Worm (Caenorhabditis elegans) whole organism, L3 larva: Measurements from ENCODE around the gene try-13.

ENCODE experiments used
- lin-39 ChIP-seq: fragments of 150-350 bp; optimal IDR thresholded peaks from 2 replicates; lab custom pipeline; 2018; ENCODE audit warnings: missing biosample characterization, missing genetic modification reagents, missing genetic modification characterization
- nhr-11 ChIP-seq: fragments of 150-350 bp; optimal IDR thresholded peaks from 2 replicates; lab custom pipeline; 2014; ENCODE audit warnings: missing biosample characterization, missing genetic modification characterization
- pha-4 ChIP-seq: fragments of 150-350 bp; optimal IDR thresholded peaks from 2 replicates; lab custom pipeline; 2014; ENCODE audit warnings: missing biosample characterization, missing genetic modification reagents, missing genetic modification characterization
- pqm-1 ChIP-seq: fragments of 150-350 bp; optimal IDR thresholded peaks from 2 replicates; lab custom pipeline; 2017; ENCODE audit warnings: missing biosample characterization, missing genetic modification characterization, inconsistent platforms
- tbx-2 ChIP-seq: sonication (generic microtip); optimal IDR thresholded peaks from 2 replicates; lab custom pipeline; 2016; ENCODE audit warnings: mild to moderate bottlenecking, missing genetic modification characterization, missing compliant biosample characterization
- zag-1 ChIP-seq: fragments of 150-350 bp; optimal IDR thresholded peaks from 2 replicates; lab custom pipeline; 2014; ENCODE audit warnings: missing biosample characterization, missing genetic modification characterization

- TF ChIP-seq pha-4 (tag; lab: Kevin White, UChicago) (no peak), pqm-1 (tag; lab: Kevin White, UChicago) (no peak), lin-39 (no peak), zag-1 (tag; lab: Kevin White, UChicago) (no peak), nhr-11 (tag; lab: Kevin White, UChicago) (no peak), tbx-2 (no peak)
Measured at ce11 chrV:7402355-7402754, 37.6 kb upstream of the try-13 start, which contains the start of gene srj-13.
